Worm (Caenorhabditis elegans): ENCODE results near the gene T08B6.1.

ce11 chrIV:4905645-4906135, 18.5 kb upstream of the T08B6.1 start, which contains the start of gene T08B6.4:
- TF ChIP-seq lin-39 (tag; optimal IDR thresholded peaks at IDR 0.05) (no peak), ztf-11 (tag; optimal IDR thresholded peaks at IDR 0.05) (no peak), ceh-16 (tag; optimal IDR thresholded peaks at IDR 0.05) (no peak)

Measured in whole organism, L2 larva.